Worm (Caenorhabditis elegans) whole organism, late embryonic: ENCODE data around the gene twk-20.
A peak's percentile ranks its signal among the peaks of the same experiment; 100 is the strongest.

Experiments
- F13H6.1 ChIP-seq: sonication (generic microtip); optimal IDR thresholded peaks from 2 replicates; lab custom pipeline; 2016; ENCODE audit warnings: missing genetic modification characterization, missing compliant biosample characterization
- K02D7.2 ChIP-seq: sonication (generic microtip); optimal IDR thresholded peaks from 2 replicates; lab custom pipeline; 2017; ENCODE audit warnings: mild to moderate bottlenecking, missing genetic modification characterization, missing compliant biosample characterization
- K09A11.1 ChIP-seq: sonication (generic microtip); optimal IDR thresholded peaks from 2 replicates; lab custom pipeline; 2017; ENCODE audit warnings: antibody characterized with exemption, mild to moderate bottlenecking, missing genetic modification characterization, missing compliant biosample characterization; ENCODE audit not compliant: insufficient read depth
- T23F11.4 ChIP-seq: fragments of 200-800 bp; sonication (Bioruptor generic); optimal IDR thresholded peaks from 2 replicates; lab custom pipeline; 2018; ENCODE audit warnings: mild to moderate bottlenecking, missing genetic modification characterization, missing compliant biosample characterization
- Y22D7AL.16 ChIP-seq: sonication (generic microtip); optimal IDR thresholded peaks from 2 replicates; lab custom pipeline; 2016; ENCODE audit warnings: missing genetic modification characterization, missing compliant biosample characterization
- ceh-14 ChIP-seq: sonication (generic microtip); optimal IDR thresholded peaks from 2 replicates; lab custom pipeline; 2016; ENCODE audit warnings: missing genotype, missing genetic modification characterization, missing compliant biosample characterization
- ceh-18 ChIP-seq: sonication (generic microtip); optimal IDR thresholded peaks from 2 replicates; lab custom pipeline; 2016; ENCODE audit warnings: missing genetic modification characterization, missing compliant biosample characterization
- ceh-19 ChIP-seq: fragments of 200-800 bp; sonication (Bioruptor generic); optimal IDR thresholded peaks from 2 replicates; lab custom pipeline; 2018; ENCODE audit warnings: mild to moderate bottlenecking, missing genetic modification characterization, missing compliant biosample characterization
- ceh-2 ChIP-seq: sonication (generic microtip); optimal IDR thresholded peaks from 2 replicates; lab custom pipeline; 2016; ENCODE audit warnings: missing genotype, missing genetic modification characterization, missing compliant biosample characterization
- ceh-22 ChIP-seq: sonication (generic microtip); optimal IDR thresholded peaks from 2 replicates; lab custom pipeline; 2017; ENCODE audit warnings: missing biosample characterization, missing genetic modification characterization
- ceh-24 ChIP-seq: sonication (generic microtip); optimal IDR thresholded peaks from 2 replicates; lab custom pipeline; 2016; ENCODE audit warnings: mild to moderate bottlenecking, missing genetic modification characterization, missing compliant biosample characterization
- ceh-30 ChIP-seq: fragments of 150-350 bp; optimal IDR thresholded peaks from 2 replicates; lab custom pipeline; 2014; ENCODE audit warnings: missing biosample characterization, missing genetic modification characterization
- ceh-31 ChIP-seq: sonication (generic microtip); optimal IDR thresholded peaks from 2 replicates; lab custom pipeline; 2016; ENCODE audit warnings: missing genetic modification characterization, missing compliant biosample characterization
- ceh-34 ChIP-seq: sonication (generic microtip); optimal IDR thresholded peaks from 2 replicates; lab custom pipeline; 2016; ENCODE audit warnings: mild to moderate bottlenecking, missing genetic modification characterization, missing compliant biosample characterization
- ceh-48 ChIP-seq: sonication (generic microtip); optimal IDR thresholded peaks from 2 replicates; lab custom pipeline; 2016; ENCODE audit warnings: missing genetic modification characterization, inconsistent platforms, missing compliant biosample characterization
- che-1 ChIP-seq: sonication (generic microtip); optimal IDR thresholded peaks from 2 replicates; lab custom pipeline; 2016; ENCODE audit warnings: mild to moderate bottlenecking, missing genetic modification characterization, missing compliant biosample characterization
- dmd-4 ChIP-seq: sonication (generic microtip); optimal IDR thresholded peaks from 2 replicates; lab custom pipeline; 2016; ENCODE audit warnings: borderline replicate concordance, missing genetic modification characterization, missing compliant biosample characterization
- elt-2 ChIP-seq: sonication (generic microtip); optimal IDR thresholded peaks from 2 replicates; lab custom pipeline; 2016; ENCODE audit warnings: missing genetic modification reagents, missing genetic modification characterization, missing compliant biosample characterization
- elt-4 ChIP-seq: sonication (generic microtip); optimal IDR thresholded peaks from 2 replicates; lab custom pipeline; 2016; ENCODE audit warnings: missing genetic modification characterization, missing compliant biosample characterization
- eyg-1 ChIP-seq: sonication (generic microtip); optimal IDR thresholded peaks from 2 replicates; lab custom pipeline; 2016; ENCODE audit warnings: missing genotype, missing genetic modification characterization, missing compliant biosample characterization
- fax-1 ChIP-seq: sonication (generic microtip); optimal IDR thresholded peaks from 2 replicates; lab custom pipeline; 2016; ENCODE audit warnings: missing genotype, missing genetic modification characterization, missing compliant biosample characterization
- fkh-10 ChIP-seq: fragments of 150-350 bp; optimal IDR thresholded peaks from 2 replicates; lab custom pipeline; 2014; ENCODE audit warnings: missing biosample characterization, missing genetic modification reagents, missing genetic modification characterization
- gmeb-2 ChIP-seq: sonication (generic microtip); optimal IDR thresholded peaks from 2 replicates; lab custom pipeline; 2016; ENCODE audit warnings: missing genetic modification characterization, inconsistent platforms, missing compliant biosample characterization
- hlh-15 ChIP-seq: sonication (generic microtip); optimal IDR thresholded peaks from 2 replicates; lab custom pipeline; 2016; ENCODE audit warnings: missing genetic modification characterization, missing compliant biosample characterization
- hlh-30 ChIP-seq: sonication (generic microtip); optimal IDR thresholded peaks from 2 replicates; lab custom pipeline; 2017; ENCODE audit warnings: antibody characterized with exemption, missing genetic modification characterization, missing compliant biosample characterization; ENCODE audit not compliant: insufficient read depth
- hlh-6 ChIP-seq: sonication (generic microtip); optimal IDR thresholded peaks from 2 replicates; lab custom pipeline; 2016; ENCODE audit warnings: missing genotype, missing genetic modification characterization, missing compliant biosample characterization
- hlh-8 ChIP-seq: sonication (generic microtip); optimal IDR thresholded peaks from 2 replicates; lab custom pipeline; 2016; ENCODE audit warnings: missing genotype, missing genetic modification characterization, missing compliant biosample characterization
- madf-2 ChIP-seq: sonication (generic microtip); optimal IDR thresholded peaks from 2 replicates; lab custom pipeline; 2017; ENCODE audit warnings: missing genetic modification characterization, missing compliant biosample characterization
- mec-3 ChIP-seq: sonication (generic microtip); optimal IDR thresholded peaks from 2 replicates; lab custom pipeline; 2016; ENCODE audit warnings: borderline replicate concordance, missing genetic modification characterization, missing compliant biosample characterization
- nfya-1 ChIP-seq: sonication (generic microtip); optimal IDR thresholded peaks from 2 replicates; lab custom pipeline; 2017; ENCODE audit warnings: missing genetic modification characterization, mild to moderate bottlenecking, missing compliant biosample characterization, antibody characterized with exemption, moderate library complexity
- nhr-11 ChIP-seq: fragments of 150-350 bp; optimal IDR thresholded peaks from 2 replicates; lab custom pipeline; 2014; ENCODE audit warnings: missing biosample characterization, missing genetic modification characterization
- pag-3 ChIP-seq: sonication (generic microtip); optimal IDR thresholded peaks from 2 replicates; lab custom pipeline; 2016; ENCODE audit warnings: missing compliant biosample characterization, missing genetic modification characterization, borderline replicate concordance
- pat-9 ChIP-seq: fragments of 200-800 bp; sonication (Bioruptor generic); optimal IDR thresholded peaks from 2 replicates; lab custom pipeline; 2018; ENCODE audit warnings: mild to moderate bottlenecking, missing genetic modification characterization, moderate library complexity, missing compliant biosample characterization
- pax-1 ChIP-seq: fragments of 150-350 bp; optimal IDR thresholded peaks from 2 replicates; lab custom pipeline; 2014; ENCODE audit warnings: missing biosample characterization, missing genetic modification characterization
- pha-2 ChIP-seq: sonication (generic microtip); optimal IDR thresholded peaks from 2 replicates; lab custom pipeline; 2017; ENCODE audit warnings: mild to moderate bottlenecking, missing genetic modification characterization, missing compliant biosample characterization
- pha-4 ChIP-seq: fragments of 150-350 bp; optimal IDR thresholded peaks from 2 replicates; lab custom pipeline; 2018; ENCODE audit warnings: missing biosample characterization, missing genetic modification reagents, missing genetic modification characterization
- pros-1 ChIP-seq: fragments of 150-350 bp; optimal IDR thresholded peaks from 2 replicates; lab custom pipeline; 2014; ENCODE audit warnings: missing biosample characterization, missing genetic modification reagents, missing genetic modification characterization
- rnt-1 ChIP-seq: sonication (generic microtip); optimal IDR thresholded peaks from 2 replicates; lab custom pipeline; 2016; ENCODE audit warnings: missing genetic modification characterization, missing compliant biosample characterization
- sdc-2 ChIP-seq: sonication (generic microtip); optimal IDR thresholded peaks from 2 replicates; lab custom pipeline; 2016; ENCODE audit warnings: missing genotype, missing genetic modification characterization, missing compliant biosample characterization
- tbx-2 ChIP-seq: sonication (generic microtip); optimal IDR thresholded peaks from 2 replicates; lab custom pipeline; 2016; ENCODE audit warnings: missing genetic modification characterization, missing compliant biosample characterization
- tbx-7 ChIP-seq: sonication (generic microtip); optimal IDR thresholded peaks from 2 replicates; lab custom pipeline; 2016; ENCODE audit warnings: missing genotype, missing genetic modification characterization, missing compliant biosample characterization
- ttx-3 ChIP-seq: sonication (generic microtip); optimal IDR thresholded peaks from 2 replicates; lab custom pipeline; 2016; ENCODE audit warnings: missing genetic modification reagents, missing genetic modification characterization, missing compliant biosample characterization
- unc-42 ChIP-seq: sonication (generic microtip); optimal IDR thresholded peaks from 2 replicates; lab custom pipeline; 2016; ENCODE audit warnings: missing genotype, missing genetic modification characterization, missing compliant biosample characterization
- unc-55 ChIP-seq: sonication (generic microtip); optimal IDR thresholded peaks from 2 replicates; lab custom pipeline; 2017; ENCODE audit warnings: missing biosample characterization, missing genetic modification reagents, missing genetic modification characterization
- unc-86 ChIP-seq: sonication (generic microtip); optimal IDR thresholded peaks from 2 replicates; lab custom pipeline; 2016; ENCODE audit warnings: missing genetic modification characterization, missing compliant biosample characterization
- zip-5 ChIP-seq: sonication (generic microtip); optimal IDR thresholded peaks from 2 replicates; lab custom pipeline; 2016; ENCODE audit warnings: missing genetic modification characterization, missing compliant biosample characterization
- ztf-16 ChIP-seq: sonication (generic microtip); optimal IDR thresholded peaks from 2 replicates; lab custom pipeline; 2017; ENCODE audit warnings: missing genetic modification characterization, missing compliant biosample characterization

The twk-20 gene

ce11 chrX:13596003-13596767, 43.5 kb upstream of the twk-20 start, which contains the start of gene F54B11.5:
Gene F54B11.5, minus strand, starts transcription at chrX:13596068.
- TF ChIP-seq madf-2 (no peak), Y22D7AL.16 (tag; lab: Kevin White, UChicago) (no peak), unc-42 (tag; lab: Kevin White, UChicago) (peak; percentile 33), elt-2 (tag; lab: Kevin White, UChicago) (peak; percentile 46), nfya-1 (tag; lab: Kevin White, UChicago) (peak; percentile 29), elt-4 (tag; lab: Kevin White, UChicago) (no peak), ceh-24 (tag; lab: Kevin White, UChicago) (no peak), ceh-31 (tag; lab: Kevin White, UChicago) (no peak), hlh-30 (tag; lab: Kevin White, UChicago) (peak; percentile 87), fax-1 (tag; lab: Kevin White, UChicago) (no peak), pros-1 (tag; lab: Kevin White, UChicago) (no peak), ceh-18 (tag; lab: Kevin White, UChicago) (no peak), nhr-11 (tag; lab: Kevin White, UChicago) (no peak), F13H6.1 (tag; lab: Kevin White, UChicago) (no peak), ceh-14 (tag; lab: Kevin White, UChicago) (no peak), hlh-8 (no peak), ztf-16 (tag; lab: Kevin White, UChicago) (no peak), sdc-2 (tag; lab: Kevin White, UChicago) (no peak), unc-55 (GFP tag; lab: Kevin White, UChicago) (peak; percentile 59), pha-4 (no peak), hlh-6 (tag; lab: Kevin White, UChicago) (no peak), tbx-2 (tag; lab: Kevin White, UChicago) (peak; percentile 22), zip-5 (tag; lab: Kevin White, UChicago) (no peak), mec-3 (no peak), pat-9 (no peak), hlh-15 (tag; lab: Kevin White, UChicago) (no peak), ceh-48 (no peak), rnt-1 (tag; lab: Kevin White, UChicago) (no peak), ceh-34 (no peak), fkh-10 (no peak), ceh-22 (tag; lab: Kevin White, UChicago) (no peak), K02D7.2 (tag; lab: Kevin White, UChicago) (no peak), dmd-4 (tag; lab: Kevin White, UChicago) (no peak), ceh-2 (tag; lab: Kevin White, UChicago) (no peak)
- TF ChIP-seq, all 69 proteins: peak for 6

ce11 chrX:13598021-13598499, 41.6 kb upstream of the twk-20 start, which contains the start of gene bra-1:
Gene bra-1, plus strand, starts transcription at chrX:13598449.
- TF ChIP-seq eyg-1 (no peak), ceh-22 (tag; lab: Kevin White, UChicago) (no peak), hlh-15 (tag; lab: Kevin White, UChicago) (no peak), K02D7.2 (tag; lab: Kevin White, UChicago) (no peak), ceh-18 (tag; lab: Kevin White, UChicago) (peak; percentile 21), che-1 (tag; lab: Kevin White, UChicago) (no peak), mec-3 (no peak), Y22D7AL.16 (tag; lab: Kevin White, UChicago) (no peak), gmeb-2 (tag; lab: Kevin White, UChicago) (no peak), unc-86 (peak; percentile 26), hlh-6 (tag; lab: Kevin White, UChicago) (peak; percentile 46), ceh-19 (GFP tag; lab: Kevin White, UChicago) (no peak), rnt-1 (tag; lab: Kevin White, UChicago) (no peak), hlh-8 (no peak), zip-5 (tag; lab: Kevin White, UChicago) (no peak), pax-1 (tag; lab: Kevin White, UChicago) (no peak), pag-3 (tag; lab: Kevin White, UChicago) (peak; percentile 13), pha-2 (tag; lab: Kevin White, UChicago) (no peak), dmd-4 (tag; lab: Kevin White, UChicago) (no peak), unc-42 (tag; lab: Kevin White, UChicago) (peak; percentile 81), F13H6.1 (tag; lab: Kevin White, UChicago) (no peak), ceh-14 (tag; lab: Kevin White, UChicago) (peak; percentile 66), ceh-48 (peak; percentile 47), K09A11.1 (tag; lab: Kevin White, UChicago) (no peak), ceh-30 (tag; lab: Kevin White, UChicago) (no peak), ceh-24 (tag; lab: Kevin White, UChicago) (no peak), tbx-7 (tag; lab: Kevin White, UChicago) (no peak), pat-9 (no peak), T23F11.4 (GFP tag; lab: Kevin White, UChicago) (no peak), ceh-34 (no peak), ceh-2 (tag; lab: Kevin White, UChicago) (peak; percentile 17), elt-2 (tag; lab: Kevin White, UChicago) (no peak), ttx-3 (tag; lab: Kevin White, UChicago) (peak; percentile 16)
